Worm (Caenorhabditis elegans) whole organism, mixed stage, embryonic: ENCODE data around the gene F55G7.1.
"Not testable (repeated sequence)": the region's sequence is repeated elsewhere in the genome, so short reads cannot be mapped to it uniquely, and the experiment has no call there.

Experiments used
- ceh-43 ChIP-seq: fragments of 200-800 bp; sonication (Bioruptor generic); optimal IDR thresholded peaks from 2 replicates; lab custom pipeline; 2018; ENCODE audit warnings: mild to moderate bottlenecking, missing genetic modification characterization, moderate library complexity, missing compliant biosample characterization
- mab-5 ChIP-seq: fragments of 150-350 bp; optimal IDR thresholded peaks from 2 replicates; lab custom pipeline; 2014; ENCODE audit warnings: missing biosample characterization, missing genetic modification characterization
- nhr-12 ChIP-seq: fragments of 150-350 bp; optimal IDR thresholded peaks from 2 replicates; lab custom pipeline; 2014; ENCODE audit warnings: missing biosample characterization, missing genetic modification characterization
- nhr-76 ChIP-seq: sonication (generic microtip); optimal IDR thresholded peaks from 2 replicates; lab custom pipeline; 2017; ENCODE audit warnings: missing biosample characterization, missing genetic modification characterization
- sem-2 ChIP-seq: fragments of 200-800 bp; sonication (Bioruptor generic); optimal IDR thresholded peaks from 2 replicates; lab custom pipeline; 2018; ENCODE audit warnings: mild to moderate bottlenecking, missing genetic modification characterization, missing compliant biosample characterization
- unc-39 ChIP-seq: fragments of 150-350 bp; optimal IDR thresholded peaks from 2 replicates; lab custom pipeline; 2014; ENCODE audit warnings: missing biosample characterization, missing genetic modification characterization

DNA sequence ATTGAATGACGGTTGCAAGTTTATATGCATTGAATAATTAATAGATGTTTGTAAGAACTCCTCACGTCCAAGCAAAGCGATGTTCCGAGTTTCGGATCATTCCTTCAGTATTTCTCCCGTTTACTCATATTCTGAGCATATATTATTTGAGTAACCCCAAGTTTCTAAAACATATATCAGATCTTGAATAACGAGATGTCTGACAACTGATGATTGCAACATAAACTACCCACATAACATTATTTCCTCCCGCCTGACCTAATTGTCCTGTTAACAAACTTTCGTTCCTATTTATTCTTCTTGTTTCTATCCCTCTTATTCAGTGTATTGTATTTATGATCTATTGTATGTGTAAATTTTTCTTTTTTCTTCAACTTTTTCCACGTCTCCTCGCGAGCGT, 36.9 kb downstream of the F55G7.1 start, which contains the start of gene C49F5.13:
- not testable (repeated sequence) for TF ChIP-seq mab-5 (tag; lab: Kevin White, UChicago); unc-39 (tag; lab: Kevin White, UChicago); nhr-76 (tag; lab: Kevin White, UChicago); ceh-43 (GFP tag; lab: Kevin White, UChicago); sem-2; nhr-12 (tag; lab: Kevin White, UChicago)
